Fruit fly (Drosophila melanogaster) whole organism, embryonic: ENCODE measurements around the gene lqf.

ENCODE experiments used
- Awh ChIP-seq: fragments of 200-800 bp; sonication (Bioruptor generic); IDR thresholded peaks from 2 replicates; pipeline ENCODE4, ENCODE4 v1.3.6; 2022; ENCODE audit warnings: missing biosample characterization, missing genetic modification characterization
- CG10959 ChIP-seq: fragments of 200-800 bp; sonication (Bioruptor generic); IDR thresholded peaks from 2 replicates; pipeline ENCODE4 v1.3.6; 2022; ENCODE audit warnings: missing biosample characterization, missing genetic modification characterization
- CG11696 ChIP-seq: fragments of 200-800 bp; sonication (Bioruptor generic); IDR thresholded peaks from 2 replicates; pipeline ENCODE4 v1.3.6; 2022; ENCODE audit warnings: missing biosample characterization, missing genetic modification characterization
- CG30431 ChIP-seq: fragments of 200-800 bp; sonication (Bioruptor generic); optimal IDR thresholded peaks from 2 replicates; lab custom pipeline; 2017; ENCODE audit warnings: missing biosample characterization, missing genetic modification characterization
- CG5180 ChIP-seq: fragments of 200-800 bp; sonication (Bioruptor generic); optimal IDR thresholded peaks from 3 replicates; lab custom pipeline; 2017; ENCODE audit warnings: missing biosample characterization, missing genetic modification characterization, mild to moderate bottlenecking, moderate library complexity, missing genetic modification reagents
- Camta ChIP-seq: fragments of 200-800 bp; sonication (Bioruptor generic); optimal IDR thresholded peaks from 2 replicates; lab custom pipeline; 2016; ENCODE audit warnings: missing biosample characterization, missing genetic modification characterization
- Gug ChIP-seq: fragments of 200-800 bp; sonication (Bioruptor generic); IDR thresholded peaks from 4 replicates; pipeline ENCODE4 v1.3.6; 2022; ENCODE audit warnings: missing biosample characterization, missing genetic modification characterization
- crc ChIP-seq: fragments of 200-800 bp; sonication (Bioruptor generic); optimal IDR thresholded peaks from 2 replicates; lab custom pipeline; 2016; ENCODE audit warnings: missing biosample characterization, missing genetic modification characterization
- fru ChIP-seq: fragments of >200 bp; optimal IDR thresholded peaks from 2 replicates; lab custom pipeline; 2017
- lola ChIP-seq, 3 experiments: fragments of >200 bp in 2 of 3; fragments of 200-800 bp in 1 of 3; sonication (Bioruptor generic) in 1 of 3; optimal IDR thresholded peaks; 2 replicates each; lab custom pipeline; 2017 to 2019; ENCODE audit warnings: missing biosample characterization in 3 of 3, missing genetic modification characterization in 3 of 3, mild to moderate bottlenecking in 1 of 3, moderate library complexity in 1 of 3
- pan ChIP-seq, 4 experiments: fragments of >200 bp in 3 of 4; fragments of 200-800 bp in 1 of 4; sonication (Bioruptor generic) in 1 of 4; optimal IDR thresholded peaks in 3 of 4; IDR thresholded peaks in 1 of 4; 2 replicates each; pipeline versions ENCODE4 v1.3.6 to Lab custom; 2017 to 2022; ENCODE audit warnings: missing biosample characterization in 2 of 4, missing genetic modification characterization in 2 of 4, mixed read lengths in 1 of 4
- pita ChIP-seq: fragments of 200-800 bp; sonication (Bioruptor generic); optimal IDR thresholded peaks from 2 replicates; lab custom pipeline; 2017; ENCODE audit warnings: missing biosample characterization, mild to moderate bottlenecking, missing genetic modification characterization
- ttk ChIP-seq: fragments of 200-800 bp; sonication (Bioruptor generic); IDR thresholded peaks from 2 replicates; pipeline ENCODE4 v2.1.2; 2022; ENCODE audit warnings: missing biosample characterization, missing genetic modification characterization

DNA sequence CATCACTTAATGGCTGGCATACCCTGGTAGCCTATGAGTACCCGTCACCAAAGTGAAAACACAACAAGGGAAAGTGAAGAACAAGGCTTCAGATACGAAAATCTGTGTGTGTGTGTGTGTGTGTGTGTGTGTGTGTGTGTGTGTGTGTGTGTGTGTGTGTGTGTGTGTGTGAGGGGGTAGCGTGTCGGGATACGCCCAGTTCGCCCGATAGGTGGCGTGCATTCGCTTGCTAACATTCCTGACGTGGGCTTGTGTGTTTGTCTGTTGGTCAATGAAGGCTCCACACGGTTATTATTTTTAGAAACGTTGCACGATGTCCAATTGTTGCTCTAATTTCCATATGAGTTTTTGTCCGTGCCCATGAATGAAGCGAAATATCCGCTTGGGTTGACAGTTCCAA is 32.0 kb downstream of the lqf start:
- TF ChIP-seq ttk (GFP tag; lab: Robert Waterston, UW): no peak
- no peak for TF ChIP-seq CG30431 (GFP tag; lab: Kevin White, UChicago)
- no peak for TF ChIP-seq Camta (GFP tag; lab: Kevin White, UChicago)
- no peak for TF ChIP-seq CG5180
- no peak for TF ChIP-seq lola (GFP tag; optimal IDR thresholded peaks at IDR 0.05; lab: Kevin White, UChicago)
- no peak for TF ChIP-seq crc
- no peak for TF ChIP-seq CG11696 (GFP tag; lab: Robert Waterston, UW)
- TF ChIP-seq CG10959 (GFP tag; lab: Robert Waterston, UW): no peak
- TF ChIP-seq fru (lab: Kevin White, UChicago): no peak
- no peak for TF ChIP-seq pita (GFP tag; lab: Kevin White, UChicago)
- TF ChIP-seq pan (optimal IDR thresholded peaks at IDR 0.05; lab: Kevin White, UChicago): no peak
- no peak for TF ChIP-seq pan (GFP tag; optimal IDR thresholded peaks at IDR 0.05 in 1 of 2, IDR thresholded peaks at IDR 0.05 in 1 of 2)
- TF ChIP-seq Gug: no peak
- TF ChIP-seq Awh (GFP tag; lab: Robert Waterston, UW): no peak
